Worm (Caenorhabditis elegans) whole organism, young adult: ENCODE data around the gene srw-124.
"Not testable (repeated sequence)": the region's sequence is repeated elsewhere in the genome, so short reads cannot be mapped to it uniquely, and the experiment has no call there.

ENCODE experiments used
- B0261.1 ChIP-seq: sonication (generic microtip); optimal IDR thresholded peaks from 2 replicates; lab custom pipeline; 2016; ENCODE audit warnings: mild to moderate bottlenecking, missing genetic modification characterization, moderate library complexity, missing compliant biosample characterization
- F10E7.11 ChIP-seq: sonication (generic microtip); optimal IDR thresholded peaks from 2 replicates; lab custom pipeline; 2017; ENCODE audit warnings: mild to moderate bottlenecking, missing genetic modification characterization, moderate library complexity, missing compliant biosample characterization
- F23B12.7 ChIP-seq: sonication (generic microtip); optimal IDR thresholded peaks from 2 replicates; lab custom pipeline; 2017; ENCODE audit warnings: missing genetic modification characterization, mild to moderate bottlenecking, missing compliant biosample characterization, antibody characterized with exemption, moderate library complexity; ENCODE audit not compliant: insufficient read depth
- F37B4.10 ChIP-seq: fragments of 200-800 bp; sonication (Bioruptor generic); IDR thresholded peaks from 2 replicates; pipeline ENCODE4 v1.3.6; 2022; ENCODE audit warnings: missing genetic modification characterization, missing compliant biosample characterization
- F49E8.2 ChIP-seq: sonication (generic microtip); optimal IDR thresholded peaks from 3 replicates; lab custom pipeline; 2017; ENCODE audit warnings: missing genetic modification characterization, mild to moderate bottlenecking, missing compliant biosample characterization, antibody characterized with exemption, moderate library complexity; ENCODE audit not compliant: insufficient read depth
- F52B5.7 ChIP-seq: sonication (generic microtip); optimal IDR thresholded peaks from 2 replicates; lab custom pipeline; 2016; ENCODE audit warnings: mild to moderate bottlenecking, missing genetic modification characterization, missing compliant biosample characterization
- Y79H2A.3 ChIP-seq: fragments of 200-800 bp; sonication (Bioruptor generic); conservative IDR thresholded peaks from 2 replicates; pipeline ENCODE4 v1.3.6; 2022; ENCODE audit warnings: missing genetic modification reagents, missing genetic modification characterization, missing compliant biosample characterization
- Y95B8A.8 ChIP-seq: fragments of 200-800 bp; sonication (Bioruptor generic); IDR thresholded peaks from 2 replicates; pipeline ENCODE4 v1.3.6; 2022; ENCODE audit warnings: missing genetic modification reagents, missing genetic modification characterization, missing compliant biosample characterization
- ZK185.1 ChIP-seq: sonication (generic microtip); optimal IDR thresholded peaks from 2 replicates; lab custom pipeline; 2016; ENCODE audit warnings: mild to moderate bottlenecking, missing genetic modification characterization, missing compliant biosample characterization; ENCODE audit not compliant: poor library complexity, severe bottlenecking
- aptf-2 ChIP-seq: fragments of 200-800 bp; sonication (Bioruptor generic); conservative IDR thresholded peaks from 2 replicates; pipeline ENCODE4 v1.3.6; 2022; ENCODE audit warnings: missing genetic modification reagents, missing genetic modification characterization, missing compliant biosample characterization
- athp-1 ChIP-seq: sonication (generic microtip); optimal IDR thresholded peaks from 2 replicates; lab custom pipeline; 2017; ENCODE audit warnings: mild to moderate bottlenecking, missing genetic modification characterization, missing compliant biosample characterization
- attf-5 ChIP-seq: fragments of 200-800 bp; sonication (Bioruptor generic); optimal IDR thresholded peaks from 2 replicates; lab custom pipeline; 2018; ENCODE audit warnings: mild to moderate bottlenecking, missing genetic modification characterization, missing compliant biosample characterization
- ccch-3 ChIP-seq: fragments of 200-800 bp; sonication (Bioruptor generic); optimal IDR thresholded peaks from 2 replicates; lab custom pipeline; 2018; ENCODE audit warnings: mild to moderate bottlenecking, missing genetic modification characterization, missing compliant biosample characterization
- cebp-1 ChIP-seq, 2 experiments: fragments of 200-800 bp in 1 of 2; sonication (Bioruptor generic) in 1 of 2; sonication (generic microtip) in 1 of 2; IDR thresholded peaks in 1 of 2; optimal IDR thresholded peaks in 1 of 2; 2 replicates each; pipeline versions ENCODE4 v1.3.6 to Lab custom; 2017 to 2022; ENCODE audit warnings: missing compliant biosample characterization in 2 of 2, missing genetic modification characterization in 2 of 2, mild to moderate bottlenecking in 1 of 2, missing genetic modification reagents in 1 of 2, moderate library complexity in 1 of 2
- ceh-100 ChIP-seq: fragments of 200-800 bp; sonication (Bioruptor generic); IDR thresholded peaks from 2 replicates; pipeline ENCODE4 v1.3.6; 2022; ENCODE audit warnings: missing genetic modification reagents, missing genetic modification characterization, missing compliant biosample characterization
- ceh-27 ChIP-seq: fragments of 200-800 bp; sonication (Bioruptor generic); optimal IDR thresholded peaks from 2 replicates; lab custom pipeline; 2018; ENCODE audit warnings: mild to moderate bottlenecking, missing genetic modification characterization, moderate library complexity, missing compliant biosample characterization
- ceh-58 ChIP-seq: fragments of 200-800 bp; sonication (Bioruptor generic); IDR thresholded peaks from 2 replicates; pipeline ENCODE4 v1.3.6; 2022; ENCODE audit warnings: missing genetic modification characterization, missing compliant biosample characterization
- dpff-1 ChIP-seq: sonication (generic microtip); optimal IDR thresholded peaks from 2 replicates; lab custom pipeline; 2017; ENCODE audit warnings: mild to moderate bottlenecking, missing genetic modification characterization, missing compliant biosample characterization
- dpl-1 ChIP-seq: fragments of 150-350 bp; optimal IDR thresholded peaks from 2 replicates; lab custom pipeline; 2014; ENCODE audit warnings: missing biosample characterization, missing genetic modification reagents, missing genetic modification characterization
- egl-18 ChIP-seq: fragments of 200-800 bp; sonication (Bioruptor generic); IDR thresholded peaks from 2 replicates; pipeline ENCODE4 v1.3.6; 2022; ENCODE audit warnings: missing genetic modification reagents, missing genetic modification characterization, missing compliant biosample characterization
- egrh-3 ChIP-seq: fragments of 200-800 bp; sonication (Bioruptor generic); IDR thresholded peaks from 2 replicates; pipeline ENCODE4 v1.3.6; 2022; ENCODE audit warnings: missing genetic modification reagents, missing genetic modification characterization, missing compliant biosample characterization
- ets-4 ChIP-seq: fragments of 200-800 bp; sonication (Bioruptor generic); optimal IDR thresholded peaks from 2 replicates; lab custom pipeline; 2018; ENCODE audit warnings: mild to moderate bottlenecking, missing genetic modification characterization, missing compliant biosample characterization
- gei-17 ChIP-seq: fragments of 200-800 bp; sonication (Bioruptor generic); optimal IDR thresholded peaks from 2 replicates; lab custom pipeline; 2018; ENCODE audit warnings: mild to moderate bottlenecking, missing genetic modification characterization, missing compliant biosample characterization
- hmg-1.2 ChIP-seq: fragments of 200-800 bp; sonication (Bioruptor generic); IDR thresholded peaks from 2 replicates; pipeline ENCODE4 v1.3.6; 2022; ENCODE audit warnings: missing genetic modification reagents, missing genetic modification characterization, missing compliant biosample characterization
- madf-10 ChIP-seq: sonication (generic microtip); optimal IDR thresholded peaks from 2 replicates; lab custom pipeline; 2016; ENCODE audit warnings: mild to moderate bottlenecking, missing genetic modification characterization, missing compliant biosample characterization
- mcd-1 ChIP-seq: fragments of 200-800 bp; sonication (Bioruptor generic); IDR thresholded peaks from 2 replicates; pipeline ENCODE4 v1.3.6; 2022; ENCODE audit warnings: missing genetic modification reagents, missing genetic modification characterization, missing compliant biosample characterization
- nhr-120 ChIP-seq: fragments of 200-800 bp; sonication (Bioruptor generic); IDR thresholded peaks from 2 replicates; pipeline ENCODE4 v1.3.6; 2022; ENCODE audit warnings: missing genetic modification characterization, missing compliant biosample characterization
- nhr-27 ChIP-seq: fragments of 200-800 bp; sonication (Bioruptor generic); optimal IDR thresholded peaks from 2 replicates; lab custom pipeline; 2018; ENCODE audit warnings: mild to moderate bottlenecking, missing genetic modification characterization, moderate library complexity, missing compliant biosample characterization
- nhr-80 ChIP-seq: sonication (generic microtip); optimal IDR thresholded peaks from 2 replicates; lab custom pipeline; 2016; ENCODE audit warnings: missing genetic modification characterization, missing compliant biosample characterization
- repo-1 ChIP-seq: sonication (generic microtip); optimal IDR thresholded peaks from 2 replicates; lab custom pipeline; 2017; ENCODE audit warnings: mild to moderate bottlenecking, missing genetic modification characterization, missing compliant biosample characterization
- rpc-1 ChIP-seq, 2 experiments: fragments of 150-350 bp in 1 of 2; sonication (generic microtip) in 1 of 2; optimal IDR thresholded peaks; 2 replicates each; lab custom pipeline; 2014 to 2018; ENCODE audit warnings: missing biosample characterization in 1 of 2, missing genetic modification characterization in 1 of 2, missing genetic modification reagents in 1 of 2, missing genotype in 1 of 2
- snpc-3.4 ChIP-seq: sonication (generic microtip); optimal IDR thresholded peaks from 2 replicates; lab custom pipeline; 2017; ENCODE audit warnings: missing genetic modification characterization, mild to moderate bottlenecking, missing compliant biosample characterization, antibody characterized with exemption, moderate library complexity, missing genotype, missing genetic modification reagents
- snpc-4 ChIP-seq, 5 experiments: fragments of 150-350 bp in 1 of 5; sonication (generic microtip) in 4 of 5; optimal IDR thresholded peaks; 2 replicates each; lab custom pipeline; 2014 to 2018; ENCODE audit warnings: missing genetic modification characterization in 5 of 5, missing biosample characterization in 3 of 5, antibody characterized with exemption in 2 of 5, mild to moderate bottlenecking in 2 of 5, missing compliant biosample characterization in 2 of 5, missing genotype in 2 of 5, moderate library complexity in 2 of 5, missing genetic modification reagents in 1 of 5
- tbp1 ChIP-seq: fragments of 200-800 bp; sonication (Bioruptor generic); optimal IDR thresholded peaks from 2 replicates; lab custom pipeline; 2018; ENCODE audit warnings: mild to moderate bottlenecking, missing genetic modification characterization, missing compliant biosample characterization
- tbx-9 ChIP-seq: sonication (generic microtip); optimal IDR thresholded peaks from 2 replicates; lab custom pipeline; 2016; ENCODE audit warnings: borderline replicate concordance, missing genetic modification characterization, inconsistent platforms, missing compliant biosample characterization
- ztf-26 ChIP-seq: sonication (generic microtip); optimal IDR thresholded peaks from 2 replicates; lab custom pipeline; 2017; ENCODE audit warnings: missing genetic modification characterization, missing compliant biosample characterization
- ztf-28 ChIP-seq: fragments of 200-800 bp; sonication (Bioruptor generic); IDR thresholded peaks from 2 replicates; pipeline ENCODE4 v1.3.6; 2022; ENCODE audit warnings: missing genetic modification reagents, missing genetic modification characterization, missing compliant biosample characterization
- ztf-3 ChIP-seq: fragments of 200-800 bp; sonication (Bioruptor generic); optimal IDR thresholded peaks from 2 replicates; lab custom pipeline; 2018; ENCODE audit warnings: mild to moderate bottlenecking, missing genetic modification characterization, missing compliant biosample characterization

srw-124 gene

ce11 chrV:2975285-2975684 is 1.1 kb upstream of the srw-124 start, which contains the start of gene srw-123:
Gene srw-123, minus strand, starts transcription at chrV:2975385.
- TF ChIP-seq snpc-4 (GFP tag; optimal IDR thresholded peaks at IDR 0.05; lab: Kevin White, UChicago); snpc-4 (tag; optimal IDR thresholded peaks at IDR 0.05; lab: Kevin White, UChicago); snpc-3.4 (tag; lab: Kevin White, UChicago); nhr-27 (tag; lab: Kevin White, UChicago): not testable (repeated sequence)

DNA sequence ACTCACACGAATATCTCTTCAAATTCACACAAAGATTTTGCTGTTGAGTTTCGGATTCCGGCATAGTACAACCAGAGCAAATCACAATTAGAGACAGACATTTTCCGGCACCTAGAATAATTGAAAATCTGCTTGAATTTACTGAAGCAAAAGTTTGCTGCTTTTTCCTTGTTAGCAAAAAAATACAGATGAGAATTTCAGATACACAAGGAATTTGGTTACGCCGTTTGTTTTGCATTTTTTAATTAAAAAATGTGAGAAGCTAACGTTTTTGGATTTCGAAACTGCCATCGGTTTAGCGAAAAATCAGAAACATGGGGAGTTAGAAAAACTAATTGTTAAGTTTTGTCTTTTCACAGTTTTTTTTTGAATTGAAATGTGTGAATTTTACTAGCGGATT is 3.6 kb downstream of the srw-124 start, which contains the start of gene srw-118:
Gene srw-118, minus strand, starts transcription at position 101 of the 400 bp plus-strand sequence.
- TF ChIP-seq tbp1 (no peak), nhr-80 (tag; lab: Kevin White, UChicago) (no peak), ztf-28 (no peak), nhr-27 (tag; lab: Kevin White, UChicago) (no peak), cebp-1 (GFP tag; IDR thresholded peaks at IDR 0.05; lab: Robert Waterston, UW) (no peak), cebp-1 (tag; optimal IDR thresholded peaks at IDR 0.05; lab: Kevin White, UChicago) (no peak), ztf-3 (GFP tag; lab: Kevin White, UChicago) (no peak), dpl-1 (GFP tag; lab: Kevin White, UChicago) (no peak), nhr-120 (no peak), madf-10 (tag; lab: Kevin White, UChicago) (no peak), egrh-3 (no peak), F23B12.7 (tag; lab: Kevin White, UChicago) (no peak), snpc-3.4 (tag; lab: Kevin White, UChicago) (no peak)
- TF ChIP-seq, all 124 proteins: peak for 0

ce11 chrV:2983351-2983750 is 7.0 kb downstream of the srw-124 start, which contains the start of gene srw-117:
Gene srw-117, minus strand, starts transcription at chrV:2983451.
- TF ChIP-seq tbx-9 (tag; lab: Kevin White, UChicago) = no peak
- no peak for TF ChIP-seq ets-4 (GFP tag; lab: Kevin White, UChicago)
- no peak for TF ChIP-seq ztf-26 (tag; lab: Kevin White, UChicago)
- no peak for TF ChIP-seq dpl-1 (GFP tag; lab: Kevin White, UChicago)
- TF ChIP-seq gei-17 (GFP tag; lab: Kevin White, UChicago) = no peak
- TF ChIP-seq ceh-58 = no peak
- TF ChIP-seq mcd-1 = no peak
- no peak for TF ChIP-seq nhr-80 (tag; lab: Kevin White, UChicago)
- TF ChIP-seq Y95B8A.8 (GFP tag; lab: Robert Waterston, UW) = no peak
- no peak for TF ChIP-seq egl-18 (GFP tag; lab: Robert Waterston, UW)
- TF ChIP-seq athp-1 (tag; lab: Kevin White, UChicago) = no peak
- no peak for TF ChIP-seq attf-5 (GFP tag; lab: Kevin White, UChicago)
- no peak for TF ChIP-seq ccch-3 (GFP tag; lab: Kevin White, UChicago)
- no peak for TF ChIP-seq B0261.1 (tag; lab: Kevin White, UChicago)
- no peak for TF ChIP-seq Y79H2A.3 (GFP tag; lab: Robert Waterston, UW)
- TF ChIP-seq ceh-27 (GFP tag; lab: Kevin White, UChicago) = no peak
- no peak for TF ChIP-seq cebp-1 (GFP tag; IDR thresholded peaks at IDR 0.05; lab: Robert Waterston, UW)
- TF ChIP-seq cebp-1 (tag; optimal IDR thresholded peaks at IDR 0.05; lab: Kevin White, UChicago) = no peak
- no peak for TF ChIP-seq F37B4.10 (GFP tag; lab: Robert Waterston, UW)

ce11 chrV:2985309-2985708 is 8.9 kb downstream of the srw-124 start, which contains the start of gene srw-139:
Gene srw-139, minus strand, starts transcription at chrV:2985409.
- TF ChIP-seq dpff-1 (tag; lab: Kevin White, UChicago) (no peak), hmg-1.2 (GFP tag; lab: Robert Waterston, UW) (no peak), F49E8.2 (tag; lab: Kevin White, UChicago) (no peak), egl-18 (GFP tag; lab: Robert Waterston, UW) (no peak), aptf-2 (GFP tag; lab: Robert Waterston, UW) (no peak), F52B5.7 (tag; lab: Kevin White, UChicago) (no peak), rpc-1 (optimal IDR thresholded peaks at IDR 0.05; lab: Kevin White, UChicago) (no peak), rpc-1 (tag; optimal IDR thresholded peaks at IDR 0.05; lab: Kevin White, UChicago) (no peak), F10E7.11 (tag; lab: Kevin White, UChicago) (no peak), athp-1 (tag; lab: Kevin White, UChicago) (no peak), repo-1 (tag; lab: Kevin White, UChicago) (no peak), ceh-100 (GFP tag; lab: Robert Waterston, UW) (no peak), ZK185.1 (tag; lab: Kevin White, UChicago) (no peak)
